Fruit fly (Drosophila melanogaster) whole organism, wandering third instar larva: ENCODE results near the gene CG33494.

Experiments used
- CG32264 ChIP-seq: fragments of 200-800 bp; sonication (Bioruptor generic); optimal IDR thresholded peaks from 2 replicates; lab custom pipeline; 2016; ENCODE audit warnings: missing biosample characterization, missing genetic modification characterization
- CG9705 ChIP-seq: fragments of 200-800 bp; sonication (Bioruptor generic); optimal IDR thresholded peaks from 2 replicates; lab custom pipeline; 2018; ENCODE audit warnings: missing biosample characterization, mild to moderate bottlenecking, missing genetic modification characterization
- CrebA ChIP-seq: fragments of 200-800 bp; sonication (Bioruptor generic); optimal IDR thresholded peaks from 2 replicates; lab custom pipeline; 2016; ENCODE audit warnings: missing biosample characterization, mild to moderate bottlenecking, missing genetic modification characterization, borderline replicate concordance
- Dfd ChIP-seq: fragments of >200 bp; optimal IDR thresholded peaks from 2 replicates; lab custom pipeline; 2017; ENCODE audit warnings: missing biosample characterization, missing genetic modification characterization
- GATAd ChIP-seq: sonication (Bioruptor generic); optimal IDR thresholded peaks from 2 replicates; lab custom pipeline; 2016; ENCODE audit warnings: missing biosample characterization, missing genetic modification characterization
- HLH106 ChIP-seq: fragments of 200-800 bp; optimal IDR thresholded peaks from 3 replicates; lab custom pipeline; 2019; ENCODE audit warnings: missing biosample characterization, mild to moderate bottlenecking, missing genetic modification characterization, moderate library complexity
- Hnf4 ChIP-seq: fragments of 200-800 bp; sonication (Bioruptor generic); optimal IDR thresholded peaks from 2 replicates; lab custom pipeline; 2016; ENCODE audit warnings: missing biosample characterization, mild to moderate bottlenecking, missing genetic modification characterization
- Hr78 ChIP-seq: fragments of >200 bp; optimal IDR thresholded peaks from 2 replicates; lab custom pipeline; 2017; ENCODE audit warnings: missing biosample characterization, missing genetic modification characterization
- Hr83 ChIP-seq: fragments of 200-300 bp; sonication (Bioruptor generic); optimal IDR thresholded peaks from 2 replicates; lab custom pipeline; 2016; ENCODE audit warnings: missing biosample characterization, mild to moderate bottlenecking, missing genetic modification characterization, moderate library complexity; ENCODE audit not compliant: poor library complexity, severe bottlenecking
- Jra ChIP-seq: sonication (Bioruptor generic); optimal IDR thresholded peaks from 2 replicates; lab custom pipeline; 2016; ENCODE audit warnings: missing biosample characterization, missing genetic modification characterization
- Myc ChIP-seq: fragments of >200 bp; optimal IDR thresholded peaks from 2 replicates; lab custom pipeline; 2017
- OdsH ChIP-seq: fragments of 200-800 bp; sonication (Bioruptor generic); optimal IDR thresholded peaks from 2 replicates; lab custom pipeline; 2016; ENCODE audit warnings: missing biosample characterization, mild to moderate bottlenecking, missing genetic modification characterization
- Rel ChIP-seq, 2 experiments: fragments of 200-800 bp; sonication (Bioruptor generic) in 1 of 2; optimal IDR thresholded peaks; 2 replicates in 1 of 2; 3 replicates in 1 of 2; lab custom pipeline; 2016 to 2019; ENCODE audit warnings: mild to moderate bottlenecking in 2 of 2, missing biosample characterization in 2 of 2, missing genetic modification characterization in 2 of 2, moderate library complexity in 1 of 2
- Sp1 ChIP-seq: fragments of 200-800 bp; sonication (Bioruptor generic); optimal IDR thresholded peaks from 3 replicates; lab custom pipeline; 2019; ENCODE audit warnings: missing biosample characterization, mild to moderate bottlenecking, missing genetic modification characterization, moderate library complexity
- Vsx2 ChIP-seq: fragments of 200-300, 225-300 bp; sonication (Bioruptor generic); optimal IDR thresholded peaks from 2 replicates; lab custom pipeline; 2018; ENCODE audit warnings: missing biosample characterization, missing genetic modification characterization; ENCODE audit not compliant: partially characterized antibody
- br ChIP-seq: fragments of 200-800 bp; sonication (Bioruptor generic); optimal IDR thresholded peaks from 2 replicates; lab custom pipeline; 2016; ENCODE audit warnings: missing biosample characterization, missing genetic modification characterization
- brk ChIP-seq: fragments of 200-800 bp; sonication (Bioruptor generic); optimal IDR thresholded peaks from 2 replicates; lab custom pipeline; 2016; ENCODE audit warnings: missing biosample characterization, mild to moderate bottlenecking, missing genetic modification characterization
- dmrt93B ChIP-seq: fragments of 200-800 bp; sonication (Bioruptor generic); optimal IDR thresholded peaks from 2 replicates; lab custom pipeline; 2018; ENCODE audit warnings: missing biosample characterization, mild to moderate bottlenecking, missing genetic modification characterization
- dsf ChIP-seq: sonication (Bioruptor generic); optimal IDR thresholded peaks from 2 replicates; lab custom pipeline; 2016; ENCODE audit warnings: missing biosample characterization, missing genetic modification characterization, borderline replicate concordance
- ey ChIP-seq: fragments of 200-800 bp; sonication (Bioruptor generic); optimal IDR thresholded peaks from 2 replicates; lab custom pipeline; 2016; ENCODE audit warnings: missing biosample characterization, missing genetic modification characterization
- foxo ChIP-seq, 2 experiments: fragments of 200-800 bp; sonication (Bioruptor generic); optimal IDR thresholded peaks; 2 replicates in 1 of 2; 3 replicates in 1 of 2; lab custom pipeline; 2016 to 2017; ENCODE audit warnings: missing biosample characterization in 2 of 2, missing genetic modification characterization in 2 of 2
- fru ChIP-seq: fragments of 200-800 bp; sonication (Bioruptor generic); optimal IDR thresholded peaks from 3 replicates; lab custom pipeline; 2016; ENCODE audit warnings: missing biosample characterization, mild to moderate bottlenecking, missing genetic modification characterization
- h ChIP-seq: fragments of 200-800 bp; sonication (Bioruptor generic); optimal IDR thresholded peaks from 3 replicates; lab custom pipeline; 2016; ENCODE audit warnings: missing biosample characterization, mild to moderate bottlenecking, missing genetic modification characterization
- jim ChIP-seq: fragments of 175-275, 200-325 bp; sonication (Bioruptor generic); optimal IDR thresholded peaks from 2 replicates; lab custom pipeline; 2016; ENCODE audit warnings: missing biosample characterization, mild to moderate bottlenecking, missing genetic modification characterization
- lola ChIP-seq: fragments of >200 bp; optimal IDR thresholded peaks from 2 replicates; lab custom pipeline; 2017; ENCODE audit warnings: missing biosample characterization, missing genetic modification characterization
- pan ChIP-seq: fragments of >200 bp; optimal IDR thresholded peaks from 2 replicates; lab custom pipeline; 2017
- psq ChIP-seq: fragments of 200-800 bp; sonication (Bioruptor generic); optimal IDR thresholded peaks from 3 replicates; lab custom pipeline; 2017; ENCODE audit warnings: missing biosample characterization, mild to moderate bottlenecking, missing genetic modification characterization, moderate library complexity
- rgr ChIP-seq: fragments of 200-800 bp; sonication (Bioruptor generic); optimal IDR thresholded peaks from 3 replicates; lab custom pipeline; 2016; ENCODE audit warnings: missing biosample characterization, mild to moderate bottlenecking, missing genetic modification characterization
- sage ChIP-seq: fragments of 200-800 bp; sonication (Bioruptor generic); optimal IDR thresholded peaks from 2 replicates; lab custom pipeline; 2016; ENCODE audit warnings: missing biosample characterization, mild to moderate bottlenecking, missing genetic modification characterization
- sv ChIP-seq: fragments of 200-800 bp; sonication (Bioruptor generic); optimal IDR thresholded peaks from 3 replicates; lab custom pipeline; 2016; ENCODE audit warnings: missing biosample characterization, missing genetic modification characterization
- tai ChIP-seq: sonication (Bioruptor generic); optimal IDR thresholded peaks from 2 replicates; lab custom pipeline; 2016; ENCODE audit warnings: missing biosample characterization, missing genetic modification characterization
- usp ChIP-seq: fragments of >200 bp; optimal IDR thresholded peaks from 2 replicates; lab custom pipeline; 2017; ENCODE audit warnings: missing biosample characterization, missing genetic modification characterization
- woc ChIP-seq: sonication (Bioruptor generic); optimal IDR thresholded peaks from 2 replicates; lab custom pipeline; 2016; ENCODE audit warnings: missing biosample characterization, mild to moderate bottlenecking, missing genetic modification characterization

Gene CG33494

DNA sequence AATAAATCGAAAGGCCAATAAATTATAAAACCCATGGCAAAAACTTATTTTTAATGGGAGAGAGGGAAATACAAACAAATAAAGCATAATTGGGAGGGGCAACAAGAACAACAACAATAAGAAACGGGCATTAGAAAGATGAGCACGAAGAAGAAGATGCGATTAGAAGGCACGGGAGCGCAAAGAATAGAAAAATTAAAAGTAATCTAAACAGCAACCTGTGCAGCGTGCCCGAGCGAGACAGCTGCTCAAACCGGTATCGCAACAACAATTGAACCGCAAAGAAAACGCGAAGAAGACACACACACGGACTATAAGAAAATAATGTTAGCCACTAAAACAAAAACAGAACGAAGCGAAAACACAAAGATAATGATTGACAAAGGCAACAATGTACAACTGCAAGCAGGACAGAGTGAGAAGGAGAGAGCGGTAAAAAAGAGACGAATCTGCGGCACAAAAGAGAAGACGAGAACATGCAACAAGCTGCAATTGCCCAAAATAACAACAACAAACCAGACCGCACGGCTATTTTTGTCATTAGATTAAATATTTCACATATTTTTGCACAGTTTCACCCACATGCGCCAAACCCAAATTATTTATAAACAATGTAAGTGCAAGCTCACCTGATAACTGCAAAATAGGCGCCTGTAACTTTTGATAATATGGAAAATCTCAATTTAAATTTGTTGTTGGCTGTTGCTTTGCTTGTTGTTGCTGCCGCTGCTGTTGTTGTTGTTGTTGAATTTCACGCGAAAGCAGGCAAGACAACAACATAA, 22.9 kb downstream of the CG33494 start:
- TF ChIP-seq Hr83 (GFP tag; lab: Kevin White, UChicago) = no peak
- TF ChIP-seq psq = peak; percentile 98
- TF ChIP-seq rgr (GFP tag; lab: Kevin White, UChicago) = peak; percentile 16
- TF ChIP-seq Rel (GFP tag; optimal IDR thresholded peaks at IDR 0.05; lab: Kevin White, UChicago) = peak; percentile 17
- TF ChIP-seq Rel (tag; optimal IDR thresholded peaks at IDR 0.05; lab: Kevin White, UChicago) = no peak
- TF ChIP-seq, all 38 proteins: peak for 3

DNA sequence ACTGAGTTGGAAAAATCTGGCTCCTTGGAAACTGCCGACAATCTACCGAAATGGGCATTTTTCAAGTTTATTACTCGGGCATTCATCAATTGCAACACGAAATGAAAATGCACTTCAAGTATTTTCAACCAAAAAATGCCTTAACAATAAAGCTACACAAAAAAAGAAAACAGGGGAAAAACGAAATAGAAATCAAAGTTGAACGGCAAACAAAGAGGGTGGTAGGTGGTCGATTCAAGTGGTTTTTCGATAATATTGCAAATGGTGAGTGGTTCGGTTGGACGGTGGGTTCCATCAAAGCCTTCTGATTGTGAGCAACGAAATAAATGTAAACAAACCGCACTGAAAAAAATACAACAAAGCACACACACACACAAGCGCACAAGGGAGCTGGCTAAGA, 28.8 kb downstream of the CG33494 start:
- no peak for TF ChIP-seq Myc (lab: Kevin White, UChicago)
- no peak for TF ChIP-seq HLH106 (tag; lab: Kevin White, UChicago)
- no peak for TF ChIP-seq CG9705 (GFP tag; lab: Kevin White, UChicago)
- TF ChIP-seq Rel (GFP tag; optimal IDR thresholded peaks at IDR 0.05; lab: Kevin White, UChicago) = no peak
- TF ChIP-seq Rel (tag; optimal IDR thresholded peaks at IDR 0.05; lab: Kevin White, UChicago) = peak; percentile 98
- TF ChIP-seq, all 38 proteins: peak for 1

DNA sequence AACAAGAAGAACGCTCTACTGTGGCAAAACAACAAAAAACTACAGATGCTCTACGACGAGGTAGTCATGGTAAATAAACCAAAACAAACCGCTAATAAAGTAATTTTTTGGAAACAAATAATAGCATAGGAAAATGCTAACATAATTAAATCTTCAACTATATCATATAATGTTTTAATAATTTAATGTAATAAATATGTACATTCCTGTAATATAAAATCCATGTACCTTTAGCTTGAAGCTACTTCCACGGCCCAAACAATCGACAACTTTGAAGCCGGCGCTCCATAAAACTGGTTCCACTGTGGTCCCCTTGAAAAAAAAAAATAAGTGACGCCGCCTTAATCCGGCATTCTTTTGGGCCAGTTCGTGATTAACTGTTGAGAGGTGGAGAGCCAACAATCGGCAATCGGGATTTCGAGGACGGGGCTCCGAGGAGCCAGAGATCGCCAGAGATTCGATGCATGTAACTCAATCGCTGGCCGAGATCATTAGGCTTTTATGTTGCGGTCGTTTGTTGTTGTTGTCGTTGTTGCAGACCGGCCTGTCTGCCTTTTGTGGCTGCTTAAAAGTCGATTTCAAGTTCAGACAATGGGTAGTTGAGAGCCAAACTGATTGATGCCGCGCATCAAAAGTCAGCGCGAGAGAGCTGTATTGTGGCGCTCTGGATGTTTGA, 32.2 kb downstream of the CG33494 start:
- no peak for TF ChIP-seq pan
- TF ChIP-seq Vsx2 (GFP tag; lab: Kevin White, UChicago) = peak; percentile 68
- peak; percentile 66 for TF ChIP-seq sage
- peak; percentile 93 for TF ChIP-seq Sp1
- TF ChIP-seq GATAd (GFP tag; lab: Kevin White, UChicago) = no peak
- TF ChIP-seq psq = peak; percentile 86
- TF ChIP-seq Hr78 (GFP tag; lab: Kevin White, UChicago) = no peak
- no peak for TF ChIP-seq jim
- peak; percentile 17 for TF ChIP-seq CG32264 (GFP tag; lab: Kevin White, UChicago)
- no peak for TF ChIP-seq sv (GFP tag; lab: Kevin White, UChicago)
- TF ChIP-seq OdsH (GFP tag; lab: Kevin White, UChicago) = peak; percentile 92
- TF ChIP-seq CG9705 (GFP tag; lab: Kevin White, UChicago) = peak; percentile 76
- TF ChIP-seq tai (GFP tag; lab: Kevin White, UChicago) = peak; percentile 26
- no peak for TF ChIP-seq usp (GFP tag; lab: Kevin White, UChicago)
- peak; percentile 84 for TF ChIP-seq woc (GFP tag; lab: Kevin White, UChicago)
- TF ChIP-seq h (GFP tag; lab: Kevin White, UChicago) = peak; percentile 87
- peak; percentile 51 for TF ChIP-seq dsf (GFP tag; lab: Kevin White, UChicago)
- peak; percentile 88 for TF ChIP-seq rgr (GFP tag; lab: Kevin White, UChicago)
- TF ChIP-seq Rel (GFP tag; optimal IDR thresholded peaks at IDR 0.05; lab: Kevin White, UChicago) = peak; percentile 72
- peak; percentile 62 for TF ChIP-seq Rel (tag; optimal IDR thresholded peaks at IDR 0.05; lab: Kevin White, UChicago)
- no peak for TF ChIP-seq Dfd
- peak in 1 of 2 experiments; percentile 93 for TF ChIP-seq foxo (GFP tag; optimal IDR thresholded peaks at IDR 0.05; lab: Kevin White, UChicago)
- TF ChIP-seq CrebA = peak; percentile 18
- peak; percentile 73 for TF ChIP-seq Hnf4 (GFP tag; lab: Kevin White, UChicago)
- TF ChIP-seq dmrt93B (GFP tag; lab: Kevin White, UChicago) = peak; percentile 77
- peak; percentile 52 for TF ChIP-seq Jra (GFP tag; lab: Kevin White, UChicago)
- peak; percentile 90 for TF ChIP-seq brk (GFP tag; lab: Kevin White, UChicago)
- TF ChIP-seq br (GFP tag; lab: Kevin White, UChicago) = peak; percentile 42
- no peak for TF ChIP-seq Myc (lab: Kevin White, UChicago)
- peak; percentile 75 for TF ChIP-seq ey (GFP tag; lab: Kevin White, UChicago)
- TF ChIP-seq fru (GFP tag; lab: Kevin White, UChicago) = peak; percentile 87
- no peak for TF ChIP-seq lola (GFP tag; lab: Kevin White, UChicago)
- TF ChIP-seq HLH106 (tag; lab: Kevin White, UChicago) = peak; percentile 93
